Worm (Caenorhabditis elegans): ENCODE data around the gene T01B7.5.

Gene T01B7.5

DNA sequence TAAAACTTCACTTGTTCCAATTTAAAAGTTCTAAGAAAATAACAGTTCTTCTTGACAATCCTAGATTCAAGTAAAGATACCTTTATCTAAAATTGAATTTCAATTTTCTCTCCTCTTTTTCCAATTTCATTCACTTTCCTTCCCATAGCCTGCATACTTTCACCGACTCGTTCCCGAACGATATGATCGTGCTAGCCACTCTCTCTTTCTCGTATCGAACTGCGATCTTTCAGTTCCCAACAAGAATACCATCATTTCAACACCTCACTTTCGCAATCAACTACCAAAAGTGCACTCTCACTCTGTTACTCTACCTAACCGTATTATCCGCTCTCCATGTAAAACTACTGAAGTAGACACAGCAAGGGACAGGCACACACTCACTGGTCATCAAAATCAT lies 33.4 kb downstream of the T01B7.5 start:
- no peak for TF ChIP-seq jun-1 (tag; optimal IDR thresholded peaks at IDR 0.05)
- TF ChIP-seq nhr-25 (tag; optimal IDR thresholded peaks at IDR 0.05; ENCODE audit: borderline replicate concordance, insufficient read depth): no peak
- TF ChIP-seq hlh-11 (tag; optimal IDR thresholded peaks at IDR 0.05): no peak
- TF ChIP-seq hlh-30 (tag; optimal IDR thresholded peaks at IDR 0.05; ENCODE audit: insufficient read depth): no peak
- TF ChIP-seq Y48G9A.11 (GFP tag; IDR thresholded peaks at IDR 0.05): no peak
- TF ChIP-seq nhr-6 (tag; optimal IDR thresholded peaks at IDR 0.05): no peak
- no peak for TF ChIP-seq cey-2 (tag; optimal IDR thresholded peaks at IDR 0.05; ENCODE audit: borderline replicate concordance, insufficient read depth)
- no peak for TF ChIP-seq ceh-62 (tag; optimal IDR thresholded peaks at IDR 0.05)
- TF ChIP-seq zfp-2 (tag; optimal IDR thresholded peaks at IDR 0.05): no peak
- no peak for TF ChIP-seq zag-1 (tag; optimal IDR thresholded peaks at IDR 0.05)
- no peak for TF ChIP-seq nhr-102 (tag; optimal IDR thresholded peaks at IDR 0.05)

DNA sequence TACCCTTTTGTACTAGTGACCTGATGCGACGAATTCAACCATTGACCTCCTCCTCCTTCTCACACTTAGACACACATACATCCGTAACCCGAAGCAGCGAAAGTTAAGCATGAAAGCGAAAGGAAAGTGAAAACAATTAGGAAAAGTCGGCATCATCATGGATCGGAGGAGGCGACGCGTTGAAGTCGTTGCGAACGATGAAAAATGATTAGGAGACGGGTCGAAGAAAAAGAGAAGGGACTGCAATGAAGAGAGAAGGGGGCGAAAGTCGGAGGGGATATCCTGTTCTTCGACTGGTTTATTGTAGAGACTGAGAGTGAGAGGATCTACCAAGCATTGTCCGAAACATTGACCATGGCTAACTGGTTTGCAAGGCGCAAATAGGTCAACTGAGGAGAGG lies 34.4 kb downstream of the T01B7.5 start:
- peak; percentile 46 for TF ChIP-seq mxl-3 (GFP tag; optimal IDR thresholded peaks at IDR 0.05)
- no peak for TF ChIP-seq mdt-29 (GFP tag; IDR thresholded peaks at IDR 0.05)
- peak; percentile 66 for TF ChIP-seq hlh-11 (tag; optimal IDR thresholded peaks at IDR 0.05)
- TF ChIP-seq unc-62 (GFP tag; optimal IDR thresholded peaks at IDR 0.05 in 1 of 2): peak in 1 of 2 experiments; percentile 47
- TF ChIP-seq unc-62 (tag; optimal IDR thresholded peaks at IDR 0.05): no peak
- TF ChIP-seq aha-1 (tag): peak; percentile 92
- TF ChIP-seq nhr-28 (tag; optimal IDR thresholded peaks at IDR 0.05): peak; percentile 35
- peak; percentile 55 for TF ChIP-seq nhr-48 (tag; optimal IDR thresholded peaks at IDR 0.05)
- peak in 1 of 2 experiments; percentile 63 for TF ChIP-seq mdl-1 (tag; optimal IDR thresholded peaks at IDR 0.05)
- TF ChIP-seq jun-1 (tag; optimal IDR thresholded peaks at IDR 0.05): no peak
- no peak for TF ChIP-seq ceh-82 (tag; optimal IDR thresholded peaks at IDR 0.05)

DNA sequence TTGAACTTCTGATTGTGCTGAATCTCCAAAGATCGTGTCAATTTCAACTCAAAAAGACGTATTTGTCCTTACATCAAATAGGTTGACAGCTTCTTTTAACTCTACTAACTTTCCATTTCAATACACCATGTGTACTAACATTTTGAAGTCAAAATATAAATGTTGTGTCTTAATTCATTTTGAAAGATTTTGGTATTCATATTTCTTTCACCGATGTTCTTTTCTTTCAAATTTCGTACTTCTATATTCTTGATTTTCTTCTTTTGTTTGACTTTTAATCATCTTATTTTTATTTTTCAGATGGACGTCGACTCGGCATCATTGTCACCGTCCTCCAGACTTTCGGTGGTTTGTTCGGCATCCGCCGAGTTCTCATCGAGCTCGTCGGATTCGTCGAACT lies 35.1 kb downstream of the T01B7.5 start, which contains the start of gene atf-2:
Gene atf-2, plus strand, starts transcription at position 301 of the 400 bp plus-strand sequence.
- TF ChIP-seq ZK337.2 (GFP tag; IDR thresholded peaks at IDR 0.05): no peak
- no peak for TF ChIP-seq lin-13 (GFP tag; optimal IDR thresholded peaks at IDR 0.05)
- TF ChIP-seq unc-62 (GFP tag; optimal IDR thresholded peaks at IDR 0.05 in 1 of 2): no peak
- no peak for TF ChIP-seq unc-62 (tag; optimal IDR thresholded peaks at IDR 0.05)
- no peak for TF ChIP-seq jun-1 (tag; optimal IDR thresholded peaks at IDR 0.05)
- TF ChIP-seq saeg-2 (GFP tag; IDR thresholded peaks at IDR 0.05): no peak
- no peak for TF ChIP-seq nhr-237 (tag; optimal IDR thresholded peaks at IDR 0.05)
- no peak for TF ChIP-seq madf-5 (GFP tag; IDR thresholded peaks at IDR 0.05)
- TF ChIP-seq tra-1 (GFP tag; IDR thresholded peaks at IDR 0.05): no peak
- TF ChIP-seq attf-4 (tag; optimal IDR thresholded peaks at IDR 0.05): no peak
- TF ChIP-seq R02D3.7 (tag; optimal IDR thresholded peaks at IDR 0.05): no peak
- TF ChIP-seq arid-1 (GFP tag; conservative IDR thresholded peaks at IDR 0.05): no peak
- TF ChIP-seq dmd-9 (GFP tag; IDR thresholded peaks at IDR 0.05): no peak
- TF ChIP-seq nhr-76 (tag; optimal IDR thresholded peaks at IDR 0.05): no peak
- no peak for TF ChIP-seq nhr-11 (tag; optimal IDR thresholded peaks at IDR 0.05)

DNA sequence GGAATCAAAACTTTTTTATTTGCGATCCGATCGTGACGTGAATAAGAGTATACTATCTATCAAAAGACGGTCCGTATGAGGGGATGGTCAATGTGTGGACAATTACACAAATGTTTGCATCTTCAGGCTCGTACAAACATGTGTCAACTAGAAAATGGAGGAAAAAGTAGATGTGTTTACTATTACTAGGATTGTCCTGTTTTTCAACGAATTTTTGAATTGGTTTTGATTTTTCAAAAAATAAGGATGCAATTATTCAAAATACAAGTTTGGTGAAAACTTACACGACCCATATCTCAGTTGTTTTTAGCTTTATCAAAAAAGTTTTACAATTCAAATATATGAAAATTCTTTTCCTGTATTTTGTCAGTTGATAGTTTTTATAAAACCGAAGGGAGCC lies 38.6 kb downstream of the T01B7.5 start, which contains the start of gene K08F8.7:
Gene K08F8.7, minus strand, starts transcription at position 101 of the 400 bp plus-strand sequence.
- TF ChIP-seq ceh-82 (tag; optimal IDR thresholded peaks at IDR 0.05): no peak

- no peak for TF ChIP-seq snpc-1.2 (GFP tag; IDR thresholded peaks at IDR 0.05)
- no peak for TF ChIP-seq nhr-48 (tag; optimal IDR thresholded peaks at IDR 0.05)
- no peak for TF ChIP-seq nhr-77 (tag; optimal IDR thresholded peaks at IDR 0.05)
- TF ChIP-seq php-3 (GFP tag; IDR thresholded peaks at IDR 0.05): no peak
- TF ChIP-seq tra-1 (GFP tag; IDR thresholded peaks at IDR 0.05): no peak
- TF ChIP-seq nhr-42 (GFP tag; IDR thresholded peaks at IDR 0.05): no peak
Measured at ce11 chrII:8759493-8759892, 42.9 kb downstream of the T01B7.5 start, which contains the start of gene fut-1. Gene fut-1 (minus strand): TSS chrII:8759593.
